Fruit fly (Drosophila melanogaster): ENCODE measurements around the gene GlcAT-P.
A peak's percentile ranks its signal among the peaks of the same experiment; 100 is the strongest.

GlcAT-P gene

dm6 chr3L:11246046-11246887 is 48.9 kb upstream of the GlcAT-P start (continued):
- TF ChIP-seq CG11762 (GFP tag; optimal IDR thresholded peaks at IDR 0.05; ENCODE audit: insufficient read depth) (peak; percentile 82), fd59A (GFP tag; optimal IDR thresholded peaks at IDR 0.05) (peak; percentile 91), CG10631 (GFP tag; optimal IDR thresholded peaks at IDR 0.05) (peak; percentile 59), eg (GFP tag; IDR thresholded peaks at IDR 0.05) (peak; percentile 99), Eip75B (GFP tag; optimal IDR thresholded peaks at IDR 0.05) (peak; percentile 93), Eip93F (GFP tag; optimal IDR thresholded peaks at IDR 0.05) (peak; percentile 93), OdsH (GFP tag; optimal IDR thresholded peaks at IDR 0.05) (peak; percentile 85), spab (GFP tag; optimal IDR thresholded peaks at IDR 0.05) (peak; percentile 99), CG3032 (tag; optimal IDR thresholded peaks at IDR 0.05) (peak; percentile 94), CG8319 (GFP tag; optimal IDR thresholded peaks at IDR 0.05) (peak; percentile 70), cyc (GFP tag; optimal IDR thresholded peaks at IDR 0.05) (peak; percentile 57), CG6792 (GFP tag; optimal IDR thresholded peaks at IDR 0.05) (peak; percentile 81), Eip78C (GFP tag) (peak; percentile 97), achi (GFP tag; optimal IDR thresholded peaks at IDR 0.05) (peak; percentile 92), lz (GFP tag; optimal IDR thresholded peaks at IDR 0.05) (peak; percentile 58)

dm6 chr3L:11244024-11244576 is 46.8 kb upstream of the GlcAT-P start:
- TF ChIP-seq Eip78C (GFP tag), result peak; percentile 24
- TF ChIP-seq CG4318 (GFP tag; optimal IDR thresholded peaks at IDR 0.05), result no peak

dm6 chr3L:11243292-11243670 is 45.9 kb upstream of the GlcAT-P start:
- TF ChIP-seq Eip78C (GFP tag), result no peak
- TF ChIP-seq CG3032 (tag; optimal IDR thresholded peaks at IDR 0.05), result no peak
- TF ChIP-seq CG11762 (GFP tag; optimal IDR thresholded peaks at IDR 0.05; ENCODE audit: insufficient read depth), result no peak
- no peak for TF ChIP-seq Sox102F (GFP tag; optimal IDR thresholded peaks at IDR 0.05)
- no peak for TF ChIP-seq CG34406 (GFP tag; optimal IDR thresholded peaks at IDR 0.05)
- no peak for TF ChIP-seq CG6854 (GFP tag; optimal IDR thresholded peaks at IDR 0.05)

dm6 chr3L:11242410-11243291 is 45.3 kb upstream of the GlcAT-P start:
- TF ChIP-seq CG10669 (GFP tag; optimal IDR thresholded peaks at IDR 0.05) (peak; percentile 30), Eip78C (GFP tag) (peak; percentile 83), pdm3 (GFP tag; optimal IDR thresholded peaks at IDR 0.05) (no peak), CG10631 (GFP tag; optimal IDR thresholded peaks at IDR 0.05) (peak; percentile 45), achi (GFP tag; optimal IDR thresholded peaks at IDR 0.05) (peak; percentile 34), fkh (GFP tag; optimal IDR thresholded peaks at IDR 0.05) (peak; percentile 83), eg (GFP tag; IDR thresholded peaks at IDR 0.05) (peak; percentile 59; the same call in 2 of the 3 replicates), Hr38 (GFP tag; optimal IDR thresholded peaks at IDR 0.05) (no peak), CG6808 (GFP tag; optimal IDR thresholded peaks at IDR 0.05) (peak; percentile 14), dsx (GFP tag; optimal IDR thresholded peaks at IDR 0.05; ENCODE audit: poor library complexity, severe bottlenecking) (peak; percentile 5), CG8632 (GFP tag; optimal IDR thresholded peaks at IDR 0.05) (peak; percentile 26), Lpt (GFP tag; optimal IDR thresholded peaks at IDR 0.05) (no peak), fd85E (GFP tag; optimal IDR thresholded peaks at IDR 0.05) (no peak), CG3032 (tag; optimal IDR thresholded peaks at IDR 0.05) (peak; percentile 6), Eip75B (GFP tag; optimal IDR thresholded peaks at IDR 0.05) (peak; percentile 32), CG4318 (GFP tag; optimal IDR thresholded peaks at IDR 0.05) (peak; percentile 22), CG11762 (GFP tag; optimal IDR thresholded peaks at IDR 0.05; ENCODE audit: insufficient read depth) (peak; percentile 34), CG16779 (tag; optimal IDR thresholded peaks at IDR 0.05) (no peak), OdsH (GFP tag; optimal IDR thresholded peaks at IDR 0.05) (peak; percentile 16), Hr4 (GFP tag; optimal IDR thresholded peaks at IDR 0.05) (peak; percentile 33), acj6 (GFP tag; optimal IDR thresholded peaks at IDR 0.05) (peak; percentile 12), topi (GFP tag; optimal IDR thresholded peaks at IDR 0.05) (no peak), Ets96B (tag; optimal IDR thresholded peaks at IDR 0.05) (peak; percentile 24), svp (GFP tag) (peak; percentile 28), CG15336 (GFP tag; IDR thresholded peaks at IDR 0.05) (no peak), CG32006 (GFP tag; optimal IDR thresholded peaks at IDR 0.05) (peak; percentile 48), Sox14 (GFP tag; optimal IDR thresholded peaks at IDR 0.05) (no peak), CG6163 (GFP tag; IDR thresholded peaks at IDR 0.05) (peak; percentile 65), CG31627 (GFP tag; optimal IDR thresholded peaks at IDR 0.05) (no peak), CG34406 (GFP tag; optimal IDR thresholded peaks at IDR 0.05) (peak; percentile 12), Eip93F (GFP tag; optimal IDR thresholded peaks at IDR 0.05) (no peak), vri (GFP tag; optimal IDR thresholded peaks at IDR 0.05) (peak; percentile 60)

Measured in whole organism, prepupa.